Worm (Caenorhabditis elegans): Measurements from ENCODE around the gene str-31.
"Not testable (repeated sequence)": the region's sequence is repeated elsewhere in the genome, so short reads cannot be mapped to it uniquely, and the experiment has no call there.

The str-31 gene

ce11 chrV:7525695-7526094 lies 17.2 kb upstream of the str-31 start, which contains the start of gene C54F6.18:
Gene C54F6.18, plus strand, starts transcription at chrV:7525995.
- TF ChIP-seq dao-5 (tag; optimal IDR thresholded peaks at IDR 0.05) (no peak), him-1 (tag; optimal IDR thresholded peaks at IDR 0.05) (no peak), W03F9.2 (tag; optimal IDR thresholded peaks at IDR 0.05) (no peak)

ce11 chrV:7524447-7524846 lies 16.0 kb upstream of the str-31 start, which contains the start of gene C54F6.20:
Gene C54F6.20, plus strand, starts transcription at chrV:7524747.
- TF ChIP-seq dao-5 (tag; optimal IDR thresholded peaks at IDR 0.05) (no peak), him-1 (tag; optimal IDR thresholded peaks at IDR 0.05) (no peak), W03F9.2 (tag; optimal IDR thresholded peaks at IDR 0.05) (no peak)

ce11 chrV:7523392-7523791 lies 14.9 kb upstream of the str-31 start, which contains the start of gene C54F6.6:
Gene C54F6.6, plus strand, starts transcription at chrV:7523692.
- no peak for TF ChIP-seq dao-5 (tag; optimal IDR thresholded peaks at IDR 0.05)
- TF ChIP-seq him-1 (tag; optimal IDR thresholded peaks at IDR 0.05) = no peak
- no peak for TF ChIP-seq W03F9.2 (tag; optimal IDR thresholded peaks at IDR 0.05)

ce11 chrV:7522279-7522678 lies 13.8 kb upstream of the str-31 start, which contains the start of gene C54F6.15:
Gene C54F6.15, minus strand, starts transcription at chrV:7522379.
- TF ChIP-seq W03F9.2 (tag; optimal IDR thresholded peaks at IDR 0.05) = no peak
- no peak for TF ChIP-seq him-1 (tag; optimal IDR thresholded peaks at IDR 0.05)

ce11 chrV:7521304-7521703 lies 12.8 kb upstream of the str-31 start:
- TF ChIP-seq W03F9.2 (tag; optimal IDR thresholded peaks at IDR 0.05) = no peak
- TF ChIP-seq him-1 (tag; optimal IDR thresholded peaks at IDR 0.05) = no peak
- TF ChIP-seq dao-5 (tag; optimal IDR thresholded peaks at IDR 0.05) = no peak

ce11 chrV:7520077-7520476 lies 11.6 kb upstream of the str-31 start, which contains the start of gene srb-19:
Gene srb-19, minus strand, starts transcription at chrV:7520177.
- TF ChIP-seq him-1 (tag; optimal IDR thresholded peaks at IDR 0.05) = no peak
- TF ChIP-seq W03F9.2 (tag; optimal IDR thresholded peaks at IDR 0.05) = no peak
- no peak for TF ChIP-seq dao-5 (tag; optimal IDR thresholded peaks at IDR 0.05)

- TF ChIP-seq him-1 (tag; optimal IDR thresholded peaks at IDR 0.05) = no peak
- no peak for TF ChIP-seq dao-5 (tag; optimal IDR thresholded peaks at IDR 0.05)
- TF ChIP-seq W03F9.2 (tag; optimal IDR thresholded peaks at IDR 0.05) = no peak
Observed at ce11 chrV:7514939-7515338, 6.5 kb upstream of the str-31 start, which contains the start of gene srb-18. Gene srb-18, plus strand, starts transcription at chrV:7515239.

- TF ChIP-seq W03F9.2, him-1, dao-5 (tag; optimal IDR thresholded peaks at IDR 0.05): not testable (repeated sequence)
Observed at ce11 chrV:7511465-7511864, 3.0 kb upstream of the str-31 start, which contains the start of gene nhr-171. Gene nhr-171, plus strand, starts transcription at chrV:7511765.

ce11 chrV:7506207-7506606 lies 2.3 kb downstream of the str-31 start:
- TF ChIP-seq him-1 (tag; optimal IDR thresholded peaks at IDR 0.05) (no peak), W03F9.2 (tag; optimal IDR thresholded peaks at IDR 0.05) (no peak), dao-5 (tag; optimal IDR thresholded peaks at IDR 0.05) (no peak)

- TF ChIP-seq W03F9.2 (tag; optimal IDR thresholded peaks at IDR 0.05) (no peak), dao-5 (tag; optimal IDR thresholded peaks at IDR 0.05) (no peak), him-1 (tag; optimal IDR thresholded peaks at IDR 0.05) (no peak)
Observed at ce11 chrV:7504271-7504670, 4.2 kb downstream of the str-31 start, which contains the start of gene srh-229. Gene srh-229, minus strand, starts transcription at chrV:7504371.

- no peak for TF ChIP-seq him-1 (tag; optimal IDR thresholded peaks at IDR 0.05)
- no peak for TF ChIP-seq W03F9.2 (tag; optimal IDR thresholded peaks at IDR 0.05)
Observed at ce11 chrV:7501194-7501593, 7.3 kb downstream of the str-31 start.

- TF ChIP-seq W03F9.2 (tag; optimal IDR thresholded peaks at IDR 0.05) = no peak
- no peak for TF ChIP-seq dao-5 (tag; optimal IDR thresholded peaks at IDR 0.05)
- TF ChIP-seq him-1 (tag; optimal IDR thresholded peaks at IDR 0.05) = no peak
Observed at ce11 chrV:7497440-7497839, 11.0 kb downstream of the str-31 start, which contains the start of gene srh-79. Gene srh-79, plus strand, starts transcription at chrV:7497740.

- no peak for TF ChIP-seq him-1 (tag; optimal IDR thresholded peaks at IDR 0.05)
- no peak for TF ChIP-seq dao-5 (tag; optimal IDR thresholded peaks at IDR 0.05)
- TF ChIP-seq W03F9.2 (tag; optimal IDR thresholded peaks at IDR 0.05) = no peak
Observed at ce11 chrV:7495189-7495588, 13.3 kb downstream of the str-31 start, which contains the start of gene srbc-11. Gene srbc-11, minus strand, starts transcription at chrV:7495289.

- TF ChIP-seq dao-5 (tag; optimal IDR thresholded peaks at IDR 0.05) (no peak), W03F9.2 (tag; optimal IDR thresholded peaks at IDR 0.05) (no peak), him-1 (tag; optimal IDR thresholded peaks at IDR 0.05) (no peak)
Observed at ce11 chrV:7492924-7493323, 15.5 kb downstream of the str-31 start, which contains the start of gene srbc-10. Gene srbc-10, minus strand, starts transcription at chrV:7493024.

- TF ChIP-seq him-1 (tag; optimal IDR thresholded peaks at IDR 0.05) (no peak), W03F9.2 (tag; optimal IDR thresholded peaks at IDR 0.05) (no peak), dao-5 (tag; optimal IDR thresholded peaks at IDR 0.05) (no peak)
Observed at ce11 chrV:7490340-7490739, 18.1 kb downstream of the str-31 start, which contains the start of gene srbc-9. Gene srbc-9, minus strand, starts transcription at chrV:7490440.

All from whole organism, L4/young adult.